Fruit fly (Drosophila melanogaster) whole organism, pupa: ENCODE measurements around the gene CCAP-R.

Experiments used
- CG13204 ChIP-seq: fragments of 200-800 bp; sonication (Bioruptor generic); optimal IDR thresholded peaks from 2 replicates; lab custom pipeline; 2018; ENCODE audit warnings: missing biosample characterization, mild to moderate bottlenecking, missing genetic modification characterization, moderate library complexity
- CG14655 ChIP-seq: fragments of 200-800 bp; sonication (Bioruptor generic); optimal IDR thresholded peaks from 3 replicates; lab custom pipeline; 2017; ENCODE audit warnings: mild to moderate bottlenecking, missing biosample characterization, missing genetic modification reagents, missing genetic modification characterization
- CG15710 ChIP-seq: fragments of 200-800 bp; sonication (Bioruptor generic); optimal IDR thresholded peaks from 2 replicates; lab custom pipeline; 2018; ENCODE audit warnings: missing biosample characterization, mild to moderate bottlenecking, missing genetic modification characterization, moderate library complexity
- CG32121 ChIP-seq: fragments of 200-800 bp; sonication (Bioruptor generic); IDR thresholded peaks from 2 replicates; pipeline ENCODE4 v1.3.6; 2022; ENCODE audit warnings: missing biosample characterization, missing genetic modification characterization
- CG8301 ChIP-seq: fragments of 200-800 bp; sonication (Bioruptor generic); optimal IDR thresholded peaks from 2 replicates; lab custom pipeline; 2018; ENCODE audit warnings: missing biosample characterization, mild to moderate bottlenecking, missing genetic modification characterization
- CG9948 ChIP-seq: fragments of 200-800 bp; sonication (Bioruptor generic); optimal IDR thresholded peaks from 2 replicates; lab custom pipeline; 2018; ENCODE audit warnings: missing biosample characterization, mild to moderate bottlenecking, missing genetic modification characterization, moderate library complexity
- D1 ChIP-seq: fragments of 200-800 bp; sonication (Bioruptor generic); optimal IDR thresholded peaks from 2 replicates; lab custom pipeline; 2018; ENCODE audit warnings: missing biosample characterization, mild to moderate bottlenecking, missing genetic modification characterization, moderate library complexity
- EcR ChIP-seq: fragments of 200-800 bp; sonication (Bioruptor generic); optimal IDR thresholded peaks from 3 replicates; lab custom pipeline; 2019; ENCODE audit warnings: missing biosample characterization, missing genetic modification characterization, mild to moderate bottlenecking, moderate library complexity, missing genetic modification reagents
- Ets98B ChIP-seq: fragments of 200-800 bp; sonication (Bioruptor generic); IDR thresholded peaks from 2 replicates; pipeline ENCODE4 v1.3.6; 2022; ENCODE audit warnings: missing biosample characterization, missing genetic modification characterization
- Pif1A ChIP-seq: fragments of 200-800 bp; sonication (Bioruptor generic); optimal IDR thresholded peaks from 3 replicates; lab custom pipeline; 2016; ENCODE audit warnings: missing biosample characterization, missing genetic modification characterization
- Snoo ChIP-seq: fragments of 200-800 bp; sonication (Bioruptor generic); optimal IDR thresholded peaks from 3 replicates; lab custom pipeline; 2017; ENCODE audit warnings: missing biosample characterization, mild to moderate bottlenecking, missing genetic modification characterization, inconsistent platforms
- gl ChIP-seq: fragments of 200-800 bp; sonication (Bioruptor generic); optimal IDR thresholded peaks from 2 replicates; lab custom pipeline; 2018; ENCODE audit warnings: missing biosample characterization, mild to moderate bottlenecking, missing genetic modification characterization
- rn ChIP-seq: fragments of 200-800 bp; sonication (Bioruptor generic); IDR thresholded peaks from 2 replicates; pipeline ENCODE4 v1.3.6; 2022; ENCODE audit warnings: missing biosample characterization, missing genetic modification characterization

- TF ChIP-seq rn (GFP tag; lab: Robert Waterston, UW) (no peak), CG13204 (GFP tag; lab: Kevin White, UChicago) (no peak), Pif1A (GFP tag; lab: Kevin White, UChicago) (no peak), EcR (GFP tag; lab: Kevin White, UChicago) (no peak), CG15710 (peak; percentile 17), gl (tag; lab: Kevin White, UChicago) (peak; percentile 54), CG8301 (tag; lab: Kevin White, UChicago) (no peak), D1 (tag; lab: Kevin White, UChicago) (no peak), Snoo (tag; lab: Kevin White, UChicago) (no peak), CG9948 (tag; lab: Kevin White, UChicago) (no peak), CG32121 (0 out of 2 replicates have a peak, but pooled peaks have one; percentile 13), CG14655 (GFP tag; lab: Kevin White, UChicago) (no peak), Ets98B (GFP tag; lab: Robert Waterston, UW) (no peak)
These were observed 67.6 kb downstream of the CCAP-R start, which contains the start of gene Lnk for dm6 chr3R:25888307-25889075.
